Fruit fly (Drosophila melanogaster) whole organism, embryonic: ENCODE results near the gene alpha-Est7.
A peak's percentile ranks its signal among the peaks of the same experiment; 100 is the strongest.

ENCODE experiments used
- Bgb ChIP-seq: fragments of 200-800 bp; sonication (Bioruptor generic); IDR thresholded peaks from 2 replicates; pipeline ENCODE4 v1.3.6; 2022; ENCODE audit warnings: missing biosample characterization, missing genetic modification characterization; ENCODE audit not compliant: partially characterized antibody
- CG15073 ChIP-seq: fragments of 200-800 bp; sonication (Bioruptor generic); optimal IDR thresholded peaks from 2 replicates; lab custom pipeline; 2016; ENCODE audit warnings: missing biosample characterization, missing genetic modification characterization
- CG15514 ChIP-seq: fragments of 200-800 bp; sonication (Bioruptor generic); optimal IDR thresholded peaks from 3 replicates; lab custom pipeline; 2017; ENCODE audit warnings: missing biosample characterization, missing genetic modification characterization, mild to moderate bottlenecking, moderate library complexity, missing genetic modification reagents
- CG16863 ChIP-seq: fragments of 200-800 bp; sonication (Bioruptor generic); optimal IDR thresholded peaks from 3 replicates; lab custom pipeline; 2016; ENCODE audit warnings: missing biosample characterization, missing genetic modification characterization
- CG17186 ChIP-seq: fragments of 200-800 bp; sonication (Bioruptor generic); optimal IDR thresholded peaks from 3 replicates; lab custom pipeline; 2017; ENCODE audit warnings: missing biosample characterization, missing genetic modification reagents, missing genetic modification characterization
- CG17568 ChIP-seq: fragments of 200-800 bp; sonication (Bioruptor generic); optimal IDR thresholded peaks from 2 replicates; lab custom pipeline; 2018; ENCODE audit warnings: missing biosample characterization, mild to moderate bottlenecking, missing genetic modification characterization, moderate library complexity
- CG1792 ChIP-seq: fragments of 200-800 bp; sonication (Bioruptor generic); optimal IDR thresholded peaks from 2 replicates; lab custom pipeline; 2016; ENCODE audit warnings: missing biosample characterization, missing genetic modification characterization
- CG18599 ChIP-seq: fragments of 200-800 bp; sonication (Bioruptor generic); optimal IDR thresholded peaks from 3 replicates; lab custom pipeline; 2017; ENCODE audit warnings: missing biosample characterization, missing genetic modification characterization, mild to moderate bottlenecking, moderate library complexity, missing genetic modification reagents
- CG2199 ChIP-seq: fragments of 200-800 bp; sonication (Bioruptor generic); IDR thresholded peaks from 3 replicates; pipeline ENCODE4 v1.3.6; 2022; ENCODE audit warnings: missing biosample characterization, missing genetic modification characterization
- CG2202 ChIP-seq: fragments of 200-800 bp; sonication (Bioruptor generic); optimal IDR thresholded peaks from 2 replicates; lab custom pipeline; 2018; ENCODE audit warnings: missing biosample characterization, mild to moderate bottlenecking, missing genetic modification characterization
- CG2889 ChIP-seq: fragments of 200-800 bp; sonication (Bioruptor generic); IDR thresholded peaks from 3 replicates; pipeline ENCODE4 v1.3.6; 2022; ENCODE audit warnings: missing biosample characterization, missing genetic modification characterization
- CG6175 ChIP-seq: fragments of 200-800 bp; sonication (Bioruptor generic); IDR thresholded peaks from 3 replicates; pipeline ENCODE4 v1.3.6; 2022; ENCODE audit warnings: missing biosample characterization, missing genetic modification characterization
- CG7963 ChIP-seq: fragments of 200-800 bp; sonication (Bioruptor generic); IDR thresholded peaks from 3 replicates; pipeline ENCODE4 v1.3.6; 2022; ENCODE audit warnings: missing biosample characterization, missing genetic modification characterization; ENCODE audit not compliant: partially characterized antibody
- CG8290 ChIP-seq, 3 experiments: fragments of 200-800 bp; sonication (Bioruptor generic); optimal IDR thresholded peaks; 2 replicates each; lab custom pipeline; 2016 to 2019; ENCODE audit warnings: missing biosample characterization in 3 of 3, missing genetic modification characterization in 3 of 3, mild to moderate bottlenecking in 2 of 3, moderate library complexity in 1 of 3
- CG8765 ChIP-seq: fragments of 200-800 bp; sonication (Bioruptor generic); IDR thresholded peaks from 2 replicates; pipeline ENCODE4 v1.3.6; 2022; ENCODE audit warnings: missing biosample characterization, missing genetic modification characterization
- CTCF ChIP-seq: fragments of 200-800 bp; sonication (Bioruptor generic); optimal IDR thresholded peaks from 2 replicates; lab custom pipeline; 2017; ENCODE audit warnings: missing biosample characterization, mild to moderate bottlenecking, missing genetic modification characterization, moderate library complexity
- Camta ChIP-seq: fragments of 200-800 bp; sonication (Bioruptor generic); optimal IDR thresholded peaks from 2 replicates; lab custom pipeline; 2016; ENCODE audit warnings: missing biosample characterization, missing genetic modification characterization
- Dek ChIP-seq: fragments of 200-800 bp; sonication (Bioruptor generic); optimal IDR thresholded peaks from 3 replicates; lab custom pipeline; 2019; ENCODE audit warnings: missing biosample characterization, mild to moderate bottlenecking, missing genetic modification characterization, moderate library complexity
- Dfd ChIP-seq, 2 experiments: fragments of >200 bp; optimal IDR thresholded peaks; 2 replicates each; lab custom pipeline; 2017; ENCODE audit warnings: missing biosample characterization in 2 of 2, missing genetic modification characterization in 2 of 2
- Drgx ChIP-seq: fragments of 200-800 bp; sonication (Bioruptor generic); IDR thresholded peaks from 2 replicates; pipeline ENCODE4 v1.3.6; 2022; ENCODE audit warnings: missing biosample characterization, missing genetic modification characterization
- Ets65A ChIP-seq: fragments of 200-800 bp; sonication (Bioruptor generic); peaks from one replicate; lab custom pipeline; 2016; ENCODE audit warnings: missing biosample characterization, missing genetic modification characterization
- HLH4C ChIP-seq: fragments of 200-800 bp; sonication (Bioruptor generic); IDR thresholded peaks from 3 replicates; pipeline ENCODE4 v1.3.6; 2022; ENCODE audit warnings: missing biosample characterization, missing genetic modification characterization; ENCODE audit not compliant: partially characterized antibody
- MTF-1 ChIP-seq: fragments of 200-800 bp; sonication (Bioruptor generic); optimal IDR thresholded peaks from 2 replicates; lab custom pipeline; 2018; ENCODE audit warnings: missing biosample characterization, mild to moderate bottlenecking, missing genetic modification characterization, borderline replicate concordance
- Med ChIP-seq: fragments of 200-800 bp; sonication (Bioruptor generic); peaks from one replicate; lab custom pipeline; 2016; ENCODE audit warnings: missing biosample characterization, missing genetic modification characterization, mild to moderate bottlenecking, inconsistent platforms, moderate library complexity
- Meics ChIP-seq: fragments of 200-800 bp; sonication (Bioruptor generic); optimal IDR thresholded peaks from 2 replicates; lab custom pipeline; 2017; ENCODE audit warnings: missing biosample characterization, mild to moderate bottlenecking, missing genetic modification characterization
- Sry-δ ChIP-seq: fragments of 200-800 bp; sonication (Bioruptor generic); optimal IDR thresholded peaks from 2 replicates; lab custom pipeline; 2016; ENCODE audit warnings: missing biosample characterization, missing genetic modification characterization
- Trl ChIP-seq, 3 experiments: fragments of >200 bp in 2 of 3; fragments of 200-800 bp in 1 of 3; sonication (Bioruptor generic) in 1 of 3; optimal IDR thresholded peaks; 2 replicates in 1 of 3; 3 replicates in 2 of 3; lab custom pipeline; 2016 to 2017; ENCODE audit warnings: missing biosample characterization in 1 of 3, missing genetic modification characterization in 1 of 3
- amos ChIP-seq: fragments of 200-800 bp; sonication (Bioruptor generic); IDR thresholded peaks from 2 replicates; pipeline ENCODE4 v1.3.6; 2022; ENCODE audit warnings: missing biosample characterization, missing genetic modification characterization; ENCODE audit not compliant: partially characterized antibody
- ash1 ChIP-seq: fragments of 200-800 bp; sonication (Bioruptor generic); optimal IDR thresholded peaks from 2 replicates; lab custom pipeline; 2018; ENCODE audit warnings: missing biosample characterization, mild to moderate bottlenecking, missing genetic modification characterization
- az2 ChIP-seq: fragments of 200-800 bp; sonication (Bioruptor generic); optimal IDR thresholded peaks from 3 replicates; lab custom pipeline; 2016; ENCODE audit warnings: missing biosample characterization, missing genetic modification characterization
- bcd ChIP-seq: fragments of 200-800 bp; sonication (Bioruptor generic); optimal IDR thresholded peaks from 2 replicates; lab custom pipeline; 2017; ENCODE audit warnings: missing biosample characterization, mild to moderate bottlenecking, missing genetic modification characterization
- cas ChIP-seq: fragments of 200-800 bp; sonication (Bioruptor generic); IDR thresholded peaks from 2 replicates; pipeline ENCODE4 v1.3.6; 2022; ENCODE audit warnings: missing biosample characterization, missing genetic modification characterization
- corto ChIP-seq: fragments of 200-800 bp; sonication (Bioruptor generic); optimal IDR thresholded peaks from 2 replicates; lab custom pipeline; 2016; ENCODE audit warnings: missing biosample characterization, mild to moderate bottlenecking, missing genetic modification characterization, moderate library complexity
- dan ChIP-seq: fragments of 200-800 bp; sonication (Bioruptor generic); IDR thresholded peaks from 2 replicates; pipeline ENCODE4 v1.3.6; 2022; ENCODE audit warnings: missing biosample characterization, missing genetic modification characterization
- exex ChIP-seq: fragments of 200-800 bp; sonication (Bioruptor generic); optimal IDR thresholded peaks from 4 replicates; lab custom pipeline; 2018; ENCODE audit warnings: missing biosample characterization, mild to moderate bottlenecking, missing genetic modification characterization, moderate library complexity
- jigr1 ChIP-seq: fragments of 200-800 bp; sonication (Bioruptor generic); IDR thresholded peaks from 3 replicates; pipeline ENCODE4 v1.3.6; 2022; ENCODE audit warnings: missing biosample characterization, missing genetic modification characterization
- klu ChIP-seq: fragments of 200-800 bp; sonication (Bioruptor generic); IDR thresholded peaks from 2 replicates; pipeline ENCODE4 v1.3.6; 2022; ENCODE audit warnings: missing biosample characterization, missing genetic modification characterization
- luna ChIP-seq: fragments of 200-800 bp; sonication (Bioruptor generic); optimal IDR thresholded peaks from 2 replicates; lab custom pipeline; 2016; ENCODE audit warnings: missing biosample characterization, missing genetic modification characterization
- repo ChIP-seq: fragments of 200-800 bp; sonication (Bioruptor generic); optimal IDR thresholded peaks from 2 replicates; lab custom pipeline; 2016; ENCODE audit warnings: missing biosample characterization, missing genetic modification characterization
- sd ChIP-seq: fragments of 200-800 bp; sonication (Bioruptor generic); optimal IDR thresholded peaks from 3 replicates; lab custom pipeline; 2018; ENCODE audit warnings: missing biosample characterization, mild to moderate bottlenecking, missing genetic modification characterization, moderate library complexity
- tio ChIP-seq: fragments of 200-800 bp; sonication (Bioruptor generic); optimal IDR thresholded peaks from 2 replicates; lab custom pipeline; 2017; ENCODE audit warnings: missing biosample characterization, missing genetic modification characterization, inconsistent platforms
- ttk ChIP-seq: fragments of 200-800 bp; sonication (Bioruptor generic); IDR thresholded peaks from 2 replicates; pipeline ENCODE4 v2.1.2; 2022; ENCODE audit warnings: missing biosample characterization, missing genetic modification characterization
- vnd ChIP-seq: fragments of 200-800 bp; sonication (Bioruptor generic); IDR thresholded peaks from 3 replicates; pipeline ENCODE4 v1.3.6; 2022; ENCODE audit warnings: missing biosample characterization, missing genetic modification characterization; ENCODE audit not compliant: partially characterized antibody

alpha-Est7 gene

dm6 chr3R:7523594-7523993 is at the start of gene alpha-Est7:
Gene alpha-Est7 (minus strand): TSS chr3R:7523753.
- TF ChIP-seq CG18599 (GFP tag; lab: Kevin White, UChicago) (no peak), Sry-δ (no peak), CG6175 (peak; percentile 70; the same call in 1 of the 3 replicates), vnd (GFP tag; lab: Robert Waterston, UW) (no peak), Dek (tag; lab: Kevin White, UChicago) (no peak), ttk (GFP tag; lab: Robert Waterston, UW) (no peak), Bgb (GFP tag; lab: Robert Waterston, UW) (no peak), jigr1 (GFP tag; lab: Robert Waterston, UW) (no peak), HLH4C (GFP tag; lab: Robert Waterston, UW) (no peak), CG2202 (tag; lab: Kevin White, UChicago) (no peak), CG2199 (GFP tag; lab: Robert Waterston, UW) (peak; percentile 84; the same call in 2 of the 3 replicates), CG1792 (GFP tag; lab: Kevin White, UChicago) (no peak), dan (no peak), amos (0 out of 2 replicates have a peak, but pooled peaks have one; percentile 3), Drgx (GFP tag; lab: Robert Waterston, UW) (0 out of 2 replicates have a peak, but pooled peaks have one; percentile 7), ash1 (no peak), Meics (GFP tag; lab: Kevin White, UChicago) (no peak), Med (peak; percentile 23), CG15514 (GFP tag; lab: Kevin White, UChicago) (no peak), Trl (optimal IDR thresholded peaks at IDR 0.05; lab: Kevin White, UChicago) (peak in 1 of 2 experiments; percentile 16), Trl (GFP tag; optimal IDR thresholded peaks at IDR 0.05; lab: Kevin White, UChicago) (no peak), CTCF (GFP tag; lab: Kevin White, UChicago) (no peak), repo (GFP tag; lab: Kevin White, UChicago) (no peak), corto (GFP tag; lab: Kevin White, UChicago) (peak; percentile 20), tio (GFP tag; lab: Kevin White, UChicago) (no peak), luna (GFP tag; lab: Kevin White, UChicago) (no peak), CG8765 (GFP tag; lab: Robert Waterston, UW) (no peak), sd (tag; lab: Kevin White, UChicago) (peak; percentile 74), CG7963 (GFP tag; lab: Robert Waterston, UW) (no peak), CG2889 (no peak), CG17186 (no peak), az2 (GFP tag; lab: Kevin White, UChicago) (no peak), CG8290 (GFP tag; optimal IDR thresholded peaks at IDR 0.05; lab: Kevin White, UChicago) (no peak), CG8290 (tag; optimal IDR thresholded peaks at IDR 0.05; lab: Kevin White, UChicago) (no peak)

dm6 chr3R:7572237-7572636 is 48.7 kb upstream of the alpha-Est7 start:
- peak; percentile 36 for TF ChIP-seq Ets65A
- no peak for TF ChIP-seq Camta (GFP tag; lab: Kevin White, UChicago)
- TF ChIP-seq CG17568 = no peak
- no peak for TF ChIP-seq cas (GFP tag; lab: Robert Waterston, UW)
- TF ChIP-seq CG15073 (GFP tag; lab: Kevin White, UChicago) = no peak
- TF ChIP-seq bcd = no peak
- TF ChIP-seq MTF-1 (GFP tag; lab: Kevin White, UChicago) = no peak
- no peak for TF ChIP-seq CG16863 (GFP tag; lab: Kevin White, UChicago)
- TF ChIP-seq klu = 0 out of 2 replicates have a peak, but pooled peaks have one; percentile 9
- no peak for TF ChIP-seq exex (tag; lab: Kevin White, UChicago)
- TF ChIP-seq Dfd (GFP tag; optimal IDR thresholded peaks at IDR 0.05; lab: Kevin White, UChicago) = peak in 1 of 2 experiments; percentile 4
